Fruit fly (Drosophila melanogaster) whole organism, prepupa: ENCODE data around the gene KFase.

ENCODE experiments used
- CG10631 ChIP-seq: fragments of 200-800 bp; sonication (Bioruptor generic); optimal IDR thresholded peaks from 2 replicates; lab custom pipeline; 2016; ENCODE audit warnings: missing biosample characterization, missing genetic modification characterization
- CG11294 ChIP-seq: fragments of 200-800 bp; sonication (Bioruptor generic); IDR thresholded peaks from 2 replicates; pipeline ENCODE4 v1.3.6; 2022; ENCODE audit warnings: missing biosample characterization, missing genetic modification characterization
- CG15336 ChIP-seq: fragments of 200-800 bp; sonication (Bioruptor generic); IDR thresholded peaks from 2 replicates; pipeline ENCODE4 v1.3.6; 2022; ENCODE audit warnings: missing biosample characterization, missing genetic modification characterization
- CG1621 ChIP-seq: fragments of 200-800 bp; sonication (Bioruptor generic); optimal IDR thresholded peaks from 3 replicates; lab custom pipeline; 2018; ENCODE audit warnings: missing biosample characterization, mild to moderate bottlenecking, missing genetic modification characterization
- CG16779 ChIP-seq: fragments of 200-800 bp; sonication (Bioruptor generic); optimal IDR thresholded peaks from 3 replicates; lab custom pipeline; 2017; ENCODE audit warnings: missing biosample characterization, mild to moderate bottlenecking, missing genetic modification characterization
- CG3032 ChIP-seq: fragments of 200-800 bp; optimal IDR thresholded peaks from 2 replicates; lab custom pipeline; 2019; ENCODE audit warnings: missing biosample characterization, mild to moderate bottlenecking, missing genetic modification characterization, moderate library complexity
- CG31627 ChIP-seq: fragments of 200-800 bp; sonication (Bioruptor generic); optimal IDR thresholded peaks from 3 replicates; lab custom pipeline; 2016; ENCODE audit warnings: missing biosample characterization, missing genetic modification characterization
- CG3919 ChIP-seq: fragments of 200-800 bp; sonication (Bioruptor generic); optimal IDR thresholded peaks from 3 replicates; lab custom pipeline; 2016; ENCODE audit warnings: missing biosample characterization, missing genetic modification characterization
- CG6163 ChIP-seq: fragments of 200-800 bp; sonication (Bioruptor generic); IDR thresholded peaks from 3 replicates; pipeline ENCODE4 v1.3.6; 2022; ENCODE audit warnings: missing biosample characterization, missing genetic modification characterization
- CG6276 ChIP-seq: fragments of 200-800 bp; sonication (Bioruptor generic); optimal IDR thresholded peaks from 2 replicates; lab custom pipeline; 2017; ENCODE audit warnings: missing biosample characterization, mild to moderate bottlenecking, missing genetic modification characterization
- CG6792 ChIP-seq: fragments of 200-800 bp; sonication (Bioruptor generic); optimal IDR thresholded peaks from 3 replicates; lab custom pipeline; 2016; ENCODE audit warnings: missing biosample characterization, missing genetic modification characterization
- CG6808 ChIP-seq: fragments of 200-800 bp; sonication (Bioruptor generic); optimal IDR thresholded peaks from 3 replicates; lab custom pipeline; 2017; ENCODE audit warnings: missing biosample characterization, missing genetic modification characterization, mild to moderate bottlenecking, moderate library complexity, missing genetic modification reagents
- CG6854 ChIP-seq: fragments of 200-800 bp; sonication (Bioruptor generic); optimal IDR thresholded peaks from 2 replicates; lab custom pipeline; 2017; ENCODE audit warnings: missing biosample characterization, mild to moderate bottlenecking, missing genetic modification characterization
- CG7368 ChIP-seq: fragments of 200-800 bp; sonication (Bioruptor generic); optimal IDR thresholded peaks from 3 replicates; lab custom pipeline; 2016; ENCODE audit warnings: missing biosample characterization, missing genetic modification characterization
- CG8319 ChIP-seq: fragments of 200-800 bp; sonication (Bioruptor generic); optimal IDR thresholded peaks from 3 replicates; lab custom pipeline; 2016; ENCODE audit warnings: missing biosample characterization, missing genetic modification characterization
- CG8632 ChIP-seq: fragments of 200-800 bp; sonication (Bioruptor generic); optimal IDR thresholded peaks from 3 replicates; lab custom pipeline; 2016; ENCODE audit warnings: missing biosample characterization, missing genetic modification characterization
- CG9139 ChIP-seq: fragments of 200-800 bp; sonication (Bioruptor generic); optimal IDR thresholded peaks from 3 replicates; lab custom pipeline; 2017; ENCODE audit warnings: missing biosample characterization, mild to moderate bottlenecking, missing genetic modification characterization
- Eip75B ChIP-seq: fragments of 200-800 bp; sonication (Bioruptor generic); optimal IDR thresholded peaks from 3 replicates; lab custom pipeline; 2016; ENCODE audit warnings: missing biosample characterization, missing genetic modification characterization
- Eip78C ChIP-seq: fragments of 200-800 bp; sonication (Bioruptor generic); peaks from one replicate; lab custom pipeline; 2016; ENCODE audit warnings: missing biosample characterization, missing genetic modification characterization
- Eip93F ChIP-seq: fragments of 200-800 bp; sonication (Bioruptor generic); optimal IDR thresholded peaks from 2 replicates; lab custom pipeline; 2016; ENCODE audit warnings: missing biosample characterization, mild to moderate bottlenecking, missing genetic modification characterization
- Ets96B ChIP-seq: fragments of 200-800 bp; optimal IDR thresholded peaks from 2 replicates; lab custom pipeline; 2019; ENCODE audit warnings: missing biosample characterization, mild to moderate bottlenecking, missing genetic modification characterization, moderate library complexity
- Hr38 ChIP-seq: sonication (Bioruptor generic); optimal IDR thresholded peaks from 2 replicates; lab custom pipeline; 2016; ENCODE audit warnings: missing biosample characterization, missing genetic modification characterization
- Hr39 ChIP-seq: fragments of 200-800 bp; sonication (Bioruptor generic); optimal IDR thresholded peaks from 2 replicates; lab custom pipeline; 2016; ENCODE audit warnings: missing biosample characterization, missing genetic modification characterization
- Hr4 ChIP-seq: fragments of 200-800 bp; sonication (Bioruptor generic); optimal IDR thresholded peaks from 3 replicates; lab custom pipeline; 2016; ENCODE audit warnings: missing biosample characterization, missing genetic modification characterization
- Lpt ChIP-seq: fragments of 200-800 bp; sonication (Bioruptor generic); optimal IDR thresholded peaks from 3 replicates; lab custom pipeline; 2016; ENCODE audit warnings: missing biosample characterization, missing genetic modification characterization
- Met ChIP-seq: fragments of 200-800 bp; sonication (Bioruptor generic); optimal IDR thresholded peaks from 3 replicates; lab custom pipeline; 2016; ENCODE audit warnings: missing biosample characterization, missing genetic modification characterization
- OdsH ChIP-seq: fragments of 200-800 bp; sonication (Bioruptor generic); optimal IDR thresholded peaks from 3 replicates; lab custom pipeline; 2016; ENCODE audit warnings: missing biosample characterization, missing genetic modification characterization
- Sox102F ChIP-seq: fragments of 200-800 bp; sonication (Bioruptor generic); optimal IDR thresholded peaks from 2 replicates; lab custom pipeline; 2016; ENCODE audit warnings: missing biosample characterization, mild to moderate bottlenecking, missing genetic modification characterization
- Sox14 ChIP-seq: fragments of 200-800 bp; sonication (Bioruptor generic); optimal IDR thresholded peaks from 3 replicates; lab custom pipeline; 2016; ENCODE audit warnings: missing biosample characterization, missing genetic modification characterization
- acj6 ChIP-seq: fragments of 200-800 bp; sonication (Bioruptor generic); optimal IDR thresholded peaks from 3 replicates; lab custom pipeline; 2016; ENCODE audit warnings: missing biosample characterization, missing genetic modification characterization
- dac ChIP-seq: fragments of 200-800 bp; sonication (Bioruptor generic); optimal IDR thresholded peaks from 2 replicates; lab custom pipeline; 2017; ENCODE audit warnings: missing biosample characterization, mild to moderate bottlenecking, missing genetic modification characterization
- dsx ChIP-seq: fragments of 200-800 bp; optimal IDR thresholded peaks from 3 replicates; lab custom pipeline; 2019; ENCODE audit warnings: missing biosample characterization, mild to moderate bottlenecking, missing genetic modification characterization, moderate library complexity; ENCODE audit not compliant: poor library complexity, severe bottlenecking
- eg ChIP-seq: fragments of 200-800 bp; sonication (Bioruptor generic); IDR thresholded peaks from 3 replicates; pipeline ENCODE4 v1.3.6; 2022; ENCODE audit warnings: missing biosample characterization, missing genetic modification characterization
- esn ChIP-seq: fragments of 200-800 bp; sonication (Bioruptor generic); optimal IDR thresholded peaks from 2 replicates; lab custom pipeline; 2016; ENCODE audit warnings: missing biosample characterization, mild to moderate bottlenecking, missing genetic modification characterization, moderate library complexity
- fd85E ChIP-seq: fragments of 200-800 bp; sonication (Bioruptor generic); optimal IDR thresholded peaks from 3 replicates; lab custom pipeline; 2016; ENCODE audit warnings: missing biosample characterization, missing genetic modification characterization
- fkh ChIP-seq: fragments of 200-800 bp; sonication (Bioruptor generic); optimal IDR thresholded peaks from 3 replicates; lab custom pipeline; 2017; ENCODE audit warnings: missing biosample characterization, mild to moderate bottlenecking, missing genetic modification characterization, moderate library complexity
- lz ChIP-seq: fragments of 200-800 bp; sonication (Bioruptor generic); optimal IDR thresholded peaks from 3 replicates; lab custom pipeline; 2016; ENCODE audit warnings: missing biosample characterization, missing genetic modification characterization
- net ChIP-seq: fragments of 200-800 bp; sonication (Bioruptor generic); optimal IDR thresholded peaks from 3 replicates; lab custom pipeline; 2016; ENCODE audit warnings: missing biosample characterization, missing genetic modification characterization
- pdm3 ChIP-seq: fragments of 200-800 bp; sonication (Bioruptor generic); optimal IDR thresholded peaks from 3 replicates; lab custom pipeline; 2016; ENCODE audit warnings: missing biosample characterization, missing genetic modification characterization
- salr ChIP-seq, 2 experiments: fragments of 200-800 bp; sonication (Bioruptor generic); optimal IDR thresholded peaks; 3 replicates each; lab custom pipeline; 2016 to 2018; ENCODE audit warnings: missing biosample characterization in 2 of 2, missing genetic modification characterization in 2 of 2, mild to moderate bottlenecking in 1 of 2
- ss ChIP-seq, 2 experiments: fragments of 200-800 bp; sonication (Bioruptor generic); optimal IDR thresholded peaks; 2 replicates in 1 of 2; 3 replicates in 1 of 2; lab custom pipeline; 2017 to 2018; ENCODE audit warnings: mild to moderate bottlenecking in 2 of 2, missing biosample characterization in 2 of 2, missing genetic modification characterization in 2 of 2, moderate library complexity in 1 of 2
- svp ChIP-seq: fragments of 200-800 bp; sonication (Bioruptor generic); peaks from one replicate; lab custom pipeline; 2016; ENCODE audit warnings: missing biosample characterization, missing genetic modification characterization
- topi ChIP-seq: fragments of 200-800 bp; sonication (Bioruptor generic); optimal IDR thresholded peaks from 3 replicates; lab custom pipeline; 2016; ENCODE audit warnings: missing biosample characterization, missing genetic modification characterization
- vri ChIP-seq: fragments of 200-800 bp; sonication (Bioruptor generic); optimal IDR thresholded peaks from 3 replicates; lab custom pipeline; 2016; ENCODE audit warnings: missing biosample characterization, mild to moderate bottlenecking, missing genetic modification characterization

KFase gene

DNA sequence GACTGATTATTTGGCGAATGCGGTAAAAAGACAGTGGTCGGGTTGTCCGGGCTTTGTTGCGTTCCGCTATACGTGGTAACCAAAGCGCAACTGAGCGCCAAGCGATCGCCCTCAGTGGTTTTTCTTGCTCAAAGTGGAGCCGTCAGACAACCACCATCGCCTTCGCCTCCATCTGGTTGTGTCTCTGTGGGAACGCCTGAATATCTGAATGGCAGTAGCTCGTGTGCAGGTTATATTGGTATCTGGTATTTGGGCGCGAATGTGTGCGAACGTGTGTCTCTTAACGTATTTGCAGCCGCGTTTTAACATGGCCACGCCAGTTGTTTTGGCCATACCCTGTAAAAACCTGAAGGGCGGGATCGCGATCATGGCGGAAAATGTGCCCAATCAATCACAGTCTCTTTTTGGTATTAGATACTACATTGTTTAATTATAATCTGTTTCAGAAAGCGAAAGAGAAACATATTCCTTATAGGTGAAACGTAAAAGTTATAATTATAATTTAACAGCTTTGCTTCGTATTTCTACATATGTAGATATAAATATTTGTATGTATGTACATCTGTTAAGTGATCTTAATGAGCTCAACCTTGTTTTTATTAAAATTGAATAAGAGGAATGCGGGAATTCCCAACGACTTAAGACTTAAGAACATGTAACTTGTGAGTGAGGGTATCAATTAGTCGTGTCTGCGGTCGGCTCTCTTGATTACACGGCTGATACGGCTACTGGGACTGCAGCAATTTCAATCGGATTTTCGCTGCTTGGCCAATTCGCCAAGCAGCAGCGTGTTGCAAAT is 16.4 kb downstream of the KFase start (continued):
- TF ChIP-seq CG16779, result peak; percentile 51
- TF ChIP-seq CG6854, result no peak
- peak; percentile 77 for TF ChIP-seq svp
- TF ChIP-seq eg (GFP tag; lab: Robert Waterston, UW), result peak; percentile 48; the same call in 2 of the 3 replicates
- peak; percentile 40 for TF ChIP-seq CG1621
- peak; percentile 28 for TF ChIP-seq CG8319 (GFP tag; lab: Kevin White, UChicago)
- peak; percentile 60 for TF ChIP-seq pdm3 (GFP tag; lab: Kevin White, UChicago)
- peak; percentile 65 for TF ChIP-seq OdsH (GFP tag; lab: Kevin White, UChicago)
- peak; percentile 60 for TF ChIP-seq Met (GFP tag; lab: Kevin White, UChicago)
- peak; percentile 46 for TF ChIP-seq dac (GFP tag; lab: Kevin White, UChicago)
- TF ChIP-seq topi (GFP tag; lab: Kevin White, UChicago), result peak; percentile 56
- peak; percentile 71 for TF ChIP-seq CG3032 (tag; lab: Kevin White, UChicago)
- peak; percentile 62 for TF ChIP-seq Hr4 (GFP tag; lab: Kevin White, UChicago)
- peak; percentile 31 for TF ChIP-seq fd85E
- peak; percentile 48 for TF ChIP-seq CG31627
- peak; percentile 22; the same call in 1 of the 3 replicates for TF ChIP-seq CG6163 (GFP tag; lab: Robert Waterston, UW)
- TF ChIP-seq Eip75B (GFP tag; lab: Kevin White, UChicago), result peak; percentile 46
- peak; percentile 10 for TF ChIP-seq fkh (GFP tag; lab: Kevin White, UChicago)
- TF ChIP-seq CG8632 (GFP tag; lab: Kevin White, UChicago), result peak; percentile 54
- TF ChIP-seq CG6276 (GFP tag; lab: Kevin White, UChicago), result peak; percentile 73
- peak; percentile 95 for TF ChIP-seq Eip78C (GFP tag; lab: Kevin White, UChicago)
- no peak for TF ChIP-seq CG7368 (GFP tag; lab: Kevin White, UChicago)
- TF ChIP-seq Eip93F (GFP tag; lab: Kevin White, UChicago), result no peak
- peak; percentile 63 for TF ChIP-seq Sox102F (GFP tag; lab: Kevin White, UChicago)
- TF ChIP-seq CG6808 (GFP tag; lab: Kevin White, UChicago), result peak; percentile 67
- no peak; the same call in 1 of the 2 replicates for TF ChIP-seq CG15336 (GFP tag; lab: Robert Waterston, UW)
- TF ChIP-seq esn (GFP tag; lab: Kevin White, UChicago), result peak; percentile 62
- 0 out of 2 replicates have a peak, but pooled peaks have one; percentile 7 for TF ChIP-seq CG11294 (GFP tag; lab: Robert Waterston, UW)
- peak; percentile 18 to 62 for TF ChIP-seq ss (GFP tag; optimal IDR thresholded peaks at IDR 0.05; lab: Kevin White, UChicago)
- TF ChIP-seq CG6792, result peak; percentile 67
- TF ChIP-seq CG10631 (GFP tag; lab: Kevin White, UChicago), result peak; percentile 48
- no peak for TF ChIP-seq Lpt
- TF ChIP-seq acj6 (GFP tag; lab: Kevin White, UChicago), result peak; percentile 57

DNA sequence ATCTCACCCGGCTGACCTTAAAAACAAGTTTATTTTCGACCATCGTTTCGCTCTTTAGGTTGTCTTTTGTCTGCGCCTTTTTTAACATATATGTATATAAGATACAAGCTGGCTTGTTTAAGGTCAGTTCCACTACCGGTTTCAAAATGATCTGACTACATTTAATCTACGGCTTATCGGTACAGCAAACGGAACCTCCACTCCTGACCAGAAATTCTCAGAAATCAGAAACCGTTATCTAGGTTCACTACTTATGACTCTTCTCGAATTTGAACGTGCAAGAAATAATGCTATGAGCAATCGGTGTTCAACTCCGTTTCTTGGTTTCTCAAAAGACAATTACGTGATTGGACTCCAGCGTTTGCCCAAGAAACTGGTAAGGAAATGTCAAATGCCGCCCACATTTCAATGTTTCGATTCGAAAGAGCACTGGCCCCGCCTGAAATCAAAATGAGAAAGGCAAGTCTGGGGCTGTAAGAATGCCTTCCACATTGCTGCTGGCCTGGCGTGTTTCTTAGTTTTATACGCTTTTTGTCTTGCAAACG is 18.4 kb downstream of the KFase start:
- TF ChIP-seq Eip78C (GFP tag; lab: Kevin White, UChicago) (peak; percentile 35), Eip75B (GFP tag; lab: Kevin White, UChicago) (peak; percentile 1), svp (peak; percentile 13), dsx (no peak)

DNA sequence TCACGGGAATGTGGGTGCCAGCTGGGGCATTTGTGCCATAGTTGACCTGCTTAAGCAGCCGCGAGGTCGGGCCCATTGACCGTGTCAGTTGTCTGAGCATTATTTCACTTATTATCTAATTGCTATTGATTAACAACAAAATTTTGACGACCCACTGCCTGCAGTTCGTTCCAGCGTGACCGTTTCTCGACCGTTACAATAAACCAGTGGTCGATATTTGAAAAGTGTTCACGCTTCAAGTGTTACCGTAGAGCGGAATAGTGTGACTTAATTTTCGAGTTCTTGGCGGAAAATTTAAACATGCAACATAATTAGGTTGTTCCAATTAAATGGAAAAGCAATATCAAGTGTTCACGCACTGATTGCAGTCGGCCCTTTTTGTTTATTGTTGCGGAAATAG is 21.0 kb downstream of the KFase start, which contains the start of gene HemK1:
Gene HemK1, minus strand, starts transcription at position 190 of the 400 bp plus-strand sequence.
- TF ChIP-seq Hr39, result peak; percentile 40
- no peak for TF ChIP-seq CG6163 (GFP tag; lab: Robert Waterston, UW)
- TF ChIP-seq CG9139 (GFP tag; lab: Kevin White, UChicago), result no peak
- TF ChIP-seq Hr38 (GFP tag; lab: Kevin White, UChicago), result no peak
- no peak for TF ChIP-seq CG1621
- TF ChIP-seq net (GFP tag; lab: Kevin White, UChicago), result no peak
- peak; percentile 17 for TF ChIP-seq Eip75B (GFP tag; lab: Kevin White, UChicago)
- no peak for TF ChIP-seq salr (GFP tag; optimal IDR thresholded peaks at IDR 0.05; lab: Kevin White, UChicago)
- peak; percentile 64 for TF ChIP-seq Eip78C (GFP tag; lab: Kevin White, UChicago)
- TF ChIP-seq Ets96B (tag; lab: Kevin White, UChicago), result no peak
- no peak for TF ChIP-seq lz (GFP tag; lab: Kevin White, UChicago)
- TF ChIP-seq CG6792, result no peak
- no peak for TF ChIP-seq Sox14 (GFP tag; lab: Kevin White, UChicago)
- TF ChIP-seq dac (GFP tag; lab: Kevin White, UChicago), result no peak
- TF ChIP-seq vri (GFP tag; lab: Kevin White, UChicago), result peak; percentile 28
- no peak for TF ChIP-seq ss (GFP tag; optimal IDR thresholded peaks at IDR 0.05; lab: Kevin White, UChicago)
- no peak for TF ChIP-seq CG3919 (GFP tag; lab: Kevin White, UChicago)
- TF ChIP-seq esn (GFP tag; lab: Kevin White, UChicago), result no peak
- TF ChIP-seq CG6854, result no peak
